Worm (Caenorhabditis elegans): ENCODE data around the gene W01A11.7.
A peak's percentile ranks its signal among the peaks of the same experiment; 100 is the strongest.

Gene W01A11.7

ce11 chrV:6505339-6505811 is at the start of gene W01A11.7:
Gene W01A11.7, minus strand, starts transcription at chrV:6505389.
- no peak for TF ChIP-seq snpc-4 (tag; optimal IDR thresholded peaks at IDR 0.05)
- TF ChIP-seq tbx-8 (GFP tag; optimal IDR thresholded peaks at IDR 0.05), result no peak
- TF ChIP-seq nhr-28 (tag; optimal IDR thresholded peaks at IDR 0.05), result no peak
- no peak for TF ChIP-seq mab-5 (tag; optimal IDR thresholded peaks at IDR 0.05)
- no peak for TF ChIP-seq mls-2 (tag; optimal IDR thresholded peaks at IDR 0.05)

- no peak for TF ChIP-seq ceh-39 (tag; optimal IDR thresholded peaks at IDR 0.05)
- no peak for TF ChIP-seq elt-1 (tag; optimal IDR thresholded peaks at IDR 0.05; ENCODE audit: borderline replicate concordance, insufficient read depth)
- no peak for TF ChIP-seq nhr-76 (tag; optimal IDR thresholded peaks at IDR 0.05)
- TF ChIP-seq elt-3 (tag; optimal IDR thresholded peaks at IDR 0.05), result no peak
These were observed 49.1 kb upstream of the W01A11.7 start, which contains the start of gene K04A8.19 for ce11 chrV:6554308-6554707. Gene K04A8.19, minus strand, starts transcription at chrV:6554408.

ce11 chrV:6551707-6552390 is 46.7 kb upstream of the W01A11.7 start, which contains the start of gene twk-10:
Gene twk-10, plus strand, starts transcription at chrV:6552340.
- TF ChIP-seq M03D4.4 (tag; optimal IDR thresholded peaks at IDR 0.05) (peak; percentile 17), nhr-237 (tag; optimal IDR thresholded peaks at IDR 0.05) (no peak), lin-32 (GFP tag; optimal IDR thresholded peaks at IDR 0.05) (no peak), ceh-83 (GFP tag; optimal IDR thresholded peaks at IDR 0.05) (peak; percentile 48), sem-2 (GFP tag; optimal IDR thresholded peaks at IDR 0.05) (peak; percentile 19), cnd-1 (tag; optimal IDR thresholded peaks at IDR 0.05) (peak; percentile 35)

- TF ChIP-seq tbx-8 (GFP tag; optimal IDR thresholded peaks at IDR 0.05), result no peak
- TF ChIP-seq ces-1 (GFP tag; optimal IDR thresholded peaks at IDR 0.05), result no peak
- TF ChIP-seq lin-32 (GFP tag; optimal IDR thresholded peaks at IDR 0.05), result no peak
- TF ChIP-seq cnd-1 (tag; optimal IDR thresholded peaks at IDR 0.05), result no peak
- TF ChIP-seq ztf-11 (tag; optimal IDR thresholded peaks at IDR 0.05), result no peak
- no peak for TF ChIP-seq ceh-43 (GFP tag; optimal IDR thresholded peaks at IDR 0.05)
- TF ChIP-seq unc-62 (GFP tag; optimal IDR thresholded peaks at IDR 0.05), result no peak
- TF ChIP-seq unc-120 (tag; optimal IDR thresholded peaks at IDR 0.05; ENCODE audit: poor library complexity, severe bottlenecking), result no peak
- TF ChIP-seq nhr-237 (tag; optimal IDR thresholded peaks at IDR 0.05), result no peak
- TF ChIP-seq zip-8 (tag; optimal IDR thresholded peaks at IDR 0.05), result no peak
- TF ChIP-seq pha-4 (tag; optimal IDR thresholded peaks at IDR 0.05), result no peak
- TF ChIP-seq lsy-2 (tag; optimal IDR thresholded peaks at IDR 0.05), result no peak
- no peak for TF ChIP-seq ceh-83 (GFP tag; optimal IDR thresholded peaks at IDR 0.05)
- no peak for TF ChIP-seq sem-2 (GFP tag; optimal IDR thresholded peaks at IDR 0.05)
- TF ChIP-seq elt-1 (tag; optimal IDR thresholded peaks at IDR 0.05; ENCODE audit: borderline replicate concordance, insufficient read depth), result no peak
- TF ChIP-seq flh-1 (GFP tag; optimal IDR thresholded peaks at IDR 0.05), result no peak
- TF ChIP-seq drap-1 (GFP tag; optimal IDR thresholded peaks at IDR 0.05), result no peak
These were observed 44.7 kb upstream of the W01A11.7 start, which contains the start of gene lipl-4 for ce11 chrV:6549871-6550270. Gene lipl-4, plus strand, starts transcription at chrV:6550171.

DNA sequence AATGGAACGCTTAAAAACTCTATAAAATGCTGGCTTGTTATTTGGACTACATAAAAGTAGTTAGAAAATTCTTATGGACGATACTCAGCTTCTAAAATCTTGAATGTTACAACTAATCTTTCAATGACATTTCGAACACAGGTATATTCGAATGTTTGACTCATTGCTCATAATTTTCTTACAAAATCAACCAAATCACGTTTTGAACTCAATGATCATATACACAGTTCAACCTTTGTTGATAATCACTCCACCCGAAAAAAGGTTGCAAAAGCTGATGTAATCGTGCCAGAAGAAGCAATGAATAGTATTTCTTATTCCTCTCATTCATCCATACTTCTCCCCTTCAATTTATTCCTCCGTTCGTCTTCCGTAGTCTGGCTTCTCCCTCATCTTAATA is 44.0 kb upstream of the W01A11.7 start, which contains the start of gene K04A8.20:
Gene K04A8.20 (plus strand): TSS at position 301 of the 400 bp plus-strand sequence.
- TF ChIP-seq ceh-43 (GFP tag; optimal IDR thresholded peaks at IDR 0.05) (no peak), ceh-39 (tag; optimal IDR thresholded peaks at IDR 0.05) (no peak), mep-1 (tag; optimal IDR thresholded peaks at IDR 0.05) (no peak), ztf-11 (tag; optimal IDR thresholded peaks at IDR 0.05) (no peak), mab-5 (tag; optimal IDR thresholded peaks at IDR 0.05) (no peak), M03D4.4 (tag; optimal IDR thresholded peaks at IDR 0.05) (no peak), unc-62 (GFP tag; optimal IDR thresholded peaks at IDR 0.05) (no peak), flh-1 (GFP tag; optimal IDR thresholded peaks at IDR 0.05) (no peak), snpc-4 (tag; optimal IDR thresholded peaks at IDR 0.05) (no peak), lsy-2 (tag; optimal IDR thresholded peaks at IDR 0.05) (no peak), ham-2 (GFP tag; optimal IDR thresholded peaks at IDR 0.05) (no peak), zip-8 (tag; optimal IDR thresholded peaks at IDR 0.05) (no peak), nhr-237 (tag; optimal IDR thresholded peaks at IDR 0.05) (no peak), mls-2 (tag; optimal IDR thresholded peaks at IDR 0.05) (no peak), nhr-76 (tag; optimal IDR thresholded peaks at IDR 0.05) (no peak), unc-120 (tag; optimal IDR thresholded peaks at IDR 0.05; ENCODE audit: poor library complexity, severe bottlenecking) (no peak), tbx-8 (GFP tag; optimal IDR thresholded peaks at IDR 0.05) (no peak), cnd-1 (tag; optimal IDR thresholded peaks at IDR 0.05) (no peak), elt-3 (tag; optimal IDR thresholded peaks at IDR 0.05) (no peak), drap-1 (GFP tag; optimal IDR thresholded peaks at IDR 0.05) (no peak)
